Worm (Caenorhabditis elegans): ENCODE results near the gene ric-8.

- TF ChIP-seq him-1 (tag; optimal IDR thresholded peaks at IDR 0.05) = no peak
- TF ChIP-seq W03F9.2 (tag; optimal IDR thresholded peaks at IDR 0.05) = no peak
These were observed 27.9 kb downstream of the ric-8 start for ce11 chrIV:2670664-2671063.
